Worm (Caenorhabditis elegans) whole organism, young adult: ENCODE results near the gene F26G1.2.

Experiments
- B0019.2 ChIP-seq: fragments of 200-800 bp; sonication (Bioruptor generic); conservative IDR thresholded peaks from 2 replicates; pipeline ENCODE4 v1.3.6; 2022; ENCODE audit warnings: missing genetic modification reagents, missing genetic modification characterization, missing compliant biosample characterization
- Y79H2A.3 ChIP-seq: fragments of 200-800 bp; sonication (Bioruptor generic); conservative IDR thresholded peaks from 2 replicates; pipeline ENCODE4 v1.3.6; 2022; ENCODE audit warnings: missing genetic modification reagents, missing genetic modification characterization, missing compliant biosample characterization
- ama-1 ChIP-seq, 3 experiments: fragments of 150-350 bp in 1 of 3; sonication (generic microtip) in 2 of 3; optimal IDR thresholded peaks; 2 replicates each; lab custom pipeline; 2014 to 2018; ENCODE audit warnings: missing biosample characterization in 2 of 3, missing genetic modification characterization in 2 of 3, missing genetic modification reagents in 2 of 3
- athp-1 ChIP-seq: sonication (generic microtip); optimal IDR thresholded peaks from 2 replicates; lab custom pipeline; 2017; ENCODE audit warnings: mild to moderate bottlenecking, missing genetic modification characterization, missing compliant biosample characterization
- madf-10 ChIP-seq: sonication (generic microtip); optimal IDR thresholded peaks from 2 replicates; lab custom pipeline; 2016; ENCODE audit warnings: mild to moderate bottlenecking, missing genetic modification characterization, missing compliant biosample characterization
- mcd-1 ChIP-seq: fragments of 200-800 bp; sonication (Bioruptor generic); IDR thresholded peaks from 2 replicates; pipeline ENCODE4 v1.3.6; 2022; ENCODE audit warnings: missing genetic modification reagents, missing genetic modification characterization, missing compliant biosample characterization
- nfyb-1 ChIP-seq: fragments of 200-800 bp; sonication (Bioruptor generic); IDR thresholded peaks from 2 replicates; pipeline ENCODE4 v1.3.6; 2022; ENCODE audit warnings: missing genetic modification reagents, missing genetic modification characterization, missing compliant biosample characterization
- snpc-1.3 ChIP-seq: sonication (generic microtip); optimal IDR thresholded peaks from 2 replicates; lab custom pipeline; 2017; ENCODE audit warnings: missing genetic modification characterization, mild to moderate bottlenecking, missing compliant biosample characterization, antibody characterized with exemption, moderate library complexity, missing genotype, missing genetic modification reagents; ENCODE audit not compliant: insufficient read depth

DNA sequence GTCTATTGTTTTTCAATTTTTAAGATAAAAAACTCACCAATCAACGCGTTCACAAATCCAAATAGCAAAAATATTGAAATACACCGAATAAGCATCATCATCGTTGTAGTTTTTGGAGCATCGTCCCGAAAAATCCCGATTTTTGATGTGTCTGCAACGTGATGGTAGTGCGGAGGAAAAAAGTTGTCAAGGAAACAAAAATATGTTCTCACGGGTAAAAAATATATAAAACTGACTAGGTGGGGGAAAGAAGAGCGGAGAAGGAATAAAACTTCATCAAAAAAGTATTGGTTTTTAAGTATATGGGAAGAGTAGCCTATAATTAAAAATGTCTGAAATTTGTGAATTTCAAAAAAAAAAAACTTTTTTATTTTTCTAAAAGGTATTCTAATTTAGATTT, 49.1 kb downstream of the F26G1.2 start, which contains the start of gene rig-6:
- TF ChIP-seq Y79H2A.3 (no peak), nfyb-1 (GFP tag; lab: Robert Waterston, UW) (no peak), ama-1 (optimal IDR thresholded peaks at IDR 0.05; lab: Kevin White, UChicago) (no peak), ama-1 (GFP tag; optimal IDR thresholded peaks at IDR 0.05; lab: Kevin White, UChicago) (no peak), snpc-1.3 (tag; lab: Kevin White, UChicago) (no peak), B0019.2 (GFP tag; lab: Robert Waterston, UW) (no peak), mcd-1 (GFP tag; lab: Robert Waterston, UW) (no peak), madf-10 (tag; lab: Kevin White, UChicago) (no peak), athp-1 (no peak)
